Fruit fly (Drosophila melanogaster) whole organism, embryonic: ENCODE measurements around the gene Hesr.

ENCODE experiments used
- Atf3 ChIP-seq: fragments of 200-800 bp; sonication (Bioruptor generic); optimal IDR thresholded peaks from 3 replicates; lab custom pipeline; 2016; ENCODE audit warnings: missing biosample characterization, missing genetic modification characterization
- Bgb ChIP-seq: fragments of 200-800 bp; sonication (Bioruptor generic); IDR thresholded peaks from 2 replicates; pipeline ENCODE4 v1.3.6; 2022; ENCODE audit warnings: missing biosample characterization, missing genetic modification characterization; ENCODE audit not compliant: partially characterized antibody
- CG10267 ChIP-seq: fragments of 200-800 bp; sonication (Bioruptor generic); optimal IDR thresholded peaks from 2 replicates; lab custom pipeline; 2018; ENCODE audit warnings: missing biosample characterization, mild to moderate bottlenecking, missing genetic modification characterization, moderate library complexity
- CG11456 ChIP-seq: fragments of 200-800 bp; sonication (Bioruptor generic); IDR thresholded peaks from 3 replicates; pipeline ENCODE4 v1.3.6; 2022; ENCODE audit warnings: missing biosample characterization, missing genetic modification characterization
- CG13775 ChIP-seq: fragments of 200-800 bp; sonication (Bioruptor generic); optimal IDR thresholded peaks from 3 replicates; lab custom pipeline; 2017; ENCODE audit warnings: missing biosample characterization, mild to moderate bottlenecking, missing genetic modification characterization
- CG15696 ChIP-seq: fragments of 200-800 bp; sonication (Bioruptor generic); optimal IDR thresholded peaks from 2 replicates; lab custom pipeline; 2019; ENCODE audit warnings: missing biosample characterization, mild to moderate bottlenecking, missing genetic modification characterization, moderate library complexity
- CG16779 ChIP-seq: fragments of 200-800 bp; sonication (Bioruptor generic); IDR thresholded peaks from 2 replicates; pipeline ENCODE4 v1.3.6; 2022; ENCODE audit warnings: missing biosample characterization, missing genetic modification characterization
- CG16815 ChIP-seq: fragments of 200-800 bp; sonication (Bioruptor generic); optimal IDR thresholded peaks from 3 replicates; lab custom pipeline; 2017; ENCODE audit warnings: missing biosample characterization, mild to moderate bottlenecking, missing genetic modification characterization
- CG17829 ChIP-seq: fragments of 200-800 bp; optimal IDR thresholded peaks from 2 replicates; lab custom pipeline; 2019; ENCODE audit warnings: missing biosample characterization, mild to moderate bottlenecking, missing genetic modification characterization, moderate library complexity
- CG2712 ChIP-seq: fragments of 200-800 bp; optimal IDR thresholded peaks from 3 replicates; lab custom pipeline; 2019; ENCODE audit warnings: missing biosample characterization, mild to moderate bottlenecking, missing genetic modification characterization, moderate library complexity
- CG3726 ChIP-seq: fragments of 200-800 bp; sonication (Bioruptor generic); IDR thresholded peaks from 3 replicates; pipeline ENCODE4, ENCODE4 v1.3.6; 2022; ENCODE audit warnings: missing biosample characterization, missing genetic modification characterization
- CG3847 ChIP-seq: fragments of 200-800 bp; sonication (Bioruptor generic); IDR thresholded peaks from 2 replicates; pipeline ENCODE4 v1.3.6; 2022; ENCODE audit warnings: missing biosample characterization, missing genetic modification characterization
- CG4404 ChIP-seq: fragments of 200-800 bp; sonication (Bioruptor generic); IDR thresholded peaks from 2 replicates; pipeline ENCODE4 v1.3.6; 2022; ENCODE audit warnings: missing biosample characterization, missing genetic modification characterization
- CG5180 ChIP-seq: fragments of 200-800 bp; sonication (Bioruptor generic); optimal IDR thresholded peaks from 3 replicates; lab custom pipeline; 2017; ENCODE audit warnings: missing biosample characterization, missing genetic modification characterization, mild to moderate bottlenecking, moderate library complexity, missing genetic modification reagents
- CG6683 ChIP-seq: fragments of 200-800 bp; sonication (Bioruptor generic); optimal IDR thresholded peaks from 2 replicates; lab custom pipeline; 2017; ENCODE audit warnings: missing biosample characterization, mild to moderate bottlenecking, missing genetic modification characterization, missing genetic modification reagents
- CG7839 ChIP-seq: fragments of 200-800 bp; sonication (Bioruptor generic); optimal IDR thresholded peaks from 3 replicates; lab custom pipeline; 2018; ENCODE audit warnings: missing biosample characterization, mild to moderate bottlenecking, missing genetic modification characterization, moderate library complexity
- Camta ChIP-seq: fragments of 200-800 bp; sonication (Bioruptor generic); optimal IDR thresholded peaks from 2 replicates; lab custom pipeline; 2016; ENCODE audit warnings: missing biosample characterization, missing genetic modification characterization
- CoRest ChIP-seq: fragments of 200-800 bp; sonication (Bioruptor generic); optimal IDR thresholded peaks from 3 replicates; lab custom pipeline; 2018; ENCODE audit warnings: missing biosample characterization, mild to moderate bottlenecking, missing genetic modification characterization, moderate library complexity
- Hmr ChIP-seq: fragments of 200-800 bp; sonication (Bioruptor generic); optimal IDR thresholded peaks from 3 replicates; lab custom pipeline; 2017; ENCODE audit warnings: mild to moderate bottlenecking, missing biosample characterization, missing genetic modification reagents, missing genetic modification characterization
- Med ChIP-seq: fragments of 200-800 bp; sonication (Bioruptor generic); peaks from one replicate; lab custom pipeline; 2016; ENCODE audit warnings: missing biosample characterization, missing genetic modification characterization, mild to moderate bottlenecking, inconsistent platforms, moderate library complexity
- Mrtf ChIP-seq: fragments of 200-800 bp; sonication (Bioruptor generic); IDR thresholded peaks from 3 replicates; pipeline ENCODE4 v1.3.6; 2022; ENCODE audit warnings: missing biosample characterization, missing genetic modification characterization
- NFAT ChIP-seq: fragments of 200-800 bp; sonication (Bioruptor generic); IDR thresholded peaks from 2 replicates; pipeline ENCODE4 v1.3.6; 2022; ENCODE audit warnings: missing biosample characterization, missing genetic modification characterization
- Nf-YB ChIP-seq: fragments of 200-800 bp; sonication (Bioruptor generic); optimal IDR thresholded peaks from 3 replicates; lab custom pipeline; 2019; ENCODE audit warnings: missing biosample characterization, mild to moderate bottlenecking, missing genetic modification characterization, moderate library complexity
- Optix ChIP-seq: fragments of 200-800 bp; sonication (Bioruptor generic); IDR thresholded peaks from 3 replicates; pipeline ENCODE4 v1.3.6; 2022; ENCODE audit warnings: missing biosample characterization, missing genetic modification characterization
- Pdp1 ChIP-seq, 2 experiments: fragments of 200-800 bp; sonication (Bioruptor generic); optimal IDR thresholded peaks; 3 replicates each; lab custom pipeline; 2016; ENCODE audit warnings: missing biosample characterization in 2 of 2, missing genetic modification characterization in 2 of 2, mild to moderate bottlenecking in 1 of 2, moderate library complexity in 1 of 2
- Rx ChIP-seq: fragments of 200-800 bp; sonication (Bioruptor generic); IDR thresholded peaks from 2 replicates; pipeline ENCODE4 v1.3.6; 2022; ENCODE audit warnings: missing biosample characterization, missing genetic modification characterization
- Trl ChIP-seq, 3 experiments: fragments of >200 bp in 2 of 3; fragments of 200-800 bp in 1 of 3; sonication (Bioruptor generic) in 1 of 3; optimal IDR thresholded peaks; 2 replicates in 1 of 3; 3 replicates in 2 of 3; lab custom pipeline; 2016 to 2017; ENCODE audit warnings: missing biosample characterization in 1 of 3, missing genetic modification characterization in 1 of 3
- al ChIP-seq: fragments of 200-800 bp; sonication (Bioruptor generic); IDR thresholded peaks from 2 replicates; pipeline ENCODE4 v1.3.6; 2022; ENCODE audit warnings: missing biosample characterization, missing genetic modification characterization
- amos ChIP-seq: fragments of 200-800 bp; sonication (Bioruptor generic); IDR thresholded peaks from 2 replicates; pipeline ENCODE4 v1.3.6; 2022; ENCODE audit warnings: missing biosample characterization, missing genetic modification characterization; ENCODE audit not compliant: partially characterized antibody
- ara ChIP-seq: fragments of 200-800 bp; sonication (Bioruptor generic); IDR thresholded peaks from 2 replicates; pipeline ENCODE4 v1.3.6; 2022; ENCODE audit warnings: missing biosample characterization, missing genetic modification characterization
- cas ChIP-seq: fragments of 200-800 bp; sonication (Bioruptor generic); IDR thresholded peaks from 2 replicates; pipeline ENCODE4 v1.3.6; 2022; ENCODE audit warnings: missing biosample characterization, missing genetic modification characterization
- croc ChIP-seq: fragments of 200-800 bp; sonication (Bioruptor generic); conservative IDR thresholded peaks from 3 replicates; pipeline ENCODE4 v1.3.6; 2022; ENCODE audit warnings: missing biosample characterization, missing genetic modification characterization
- da ChIP-seq: fragments of 200-800 bp; sonication (Bioruptor generic); optimal IDR thresholded peaks from 2 replicates; lab custom pipeline; 2016; ENCODE audit warnings: missing biosample characterization, missing genetic modification characterization
- eyg ChIP-seq: fragments of 200-800 bp; sonication (Bioruptor generic); optimal IDR thresholded peaks from 3 replicates; lab custom pipeline; 2016; ENCODE audit warnings: missing biosample characterization, missing genetic modification characterization
- fu2 ChIP-seq: fragments of 200-800 bp; sonication (Bioruptor generic); optimal IDR thresholded peaks from 2 replicates; lab custom pipeline; 2016; ENCODE audit warnings: missing biosample characterization, missing genetic modification characterization
- hth ChIP-seq: fragments of >200 bp; optimal IDR thresholded peaks from 2 replicates; lab custom pipeline; 2017; ENCODE audit warnings: inconsistent platforms
- lab ChIP-seq: fragments of 200-800 bp; sonication (Bioruptor generic); optimal IDR thresholded peaks from 3 replicates; lab custom pipeline; 2017; ENCODE audit warnings: missing biosample characterization, missing genetic modification characterization, mild to moderate bottlenecking, moderate library complexity, missing genetic modification reagents
- lmd ChIP-seq: fragments of 200-800 bp; sonication (Bioruptor generic); IDR thresholded peaks from 2 replicates; pipeline ENCODE4 v1.3.6; 2022; ENCODE audit warnings: missing biosample characterization, missing genetic modification characterization
- mam ChIP-seq: fragments of 200-800 bp; sonication (Bioruptor generic); optimal IDR thresholded peaks from 3 replicates; lab custom pipeline; 2016; ENCODE audit warnings: missing biosample characterization, missing genetic modification characterization
- p53 ChIP-seq: fragments of 200-800 bp; sonication (Bioruptor generic); optimal IDR thresholded peaks from 2 replicates; lab custom pipeline; 2016; ENCODE audit warnings: missing biosample characterization, missing genetic modification characterization
- pb ChIP-seq: fragments of 200-800 bp; sonication (Bioruptor generic); optimal IDR thresholded peaks from 3 replicates; lab custom pipeline; 2016; ENCODE audit warnings: missing biosample characterization, missing genetic modification characterization
- prd ChIP-seq, 3 experiments: fragments of >200 bp in 2 of 3; fragments of 200-800 bp in 1 of 3; sonication (Bioruptor generic) in 1 of 3; optimal IDR thresholded peaks in 2 of 3; IDR thresholded peaks in 1 of 3; 2 replicates in 2 of 3; 3 replicates in 1 of 3; pipeline versions ENCODE4 v1.3.6 to Lab custom; 2017 to 2022; ENCODE audit warnings: missing biosample characterization in 1 of 3, missing genetic modification characterization in 1 of 3
- pzg ChIP-seq: fragments of 200-800 bp; sonication (Bioruptor generic); optimal IDR thresholded peaks from 3 replicates; lab custom pipeline; 2018; ENCODE audit warnings: missing biosample characterization, mild to moderate bottlenecking, missing genetic modification characterization, moderate library complexity
- sens ChIP-seq: fragments of 200-800 bp; sonication (Bioruptor generic); peaks from one replicate; lab custom pipeline; 2016; ENCODE audit warnings: missing biosample characterization, missing genetic modification characterization
- slbo ChIP-seq: fragments of 200-800 bp; sonication (Bioruptor generic); IDR thresholded peaks from 2 replicates; pipeline ENCODE4 v1.3.6; 2022; ENCODE audit warnings: missing biosample characterization, missing genetic modification characterization
- sqz ChIP-seq: fragments of 200-800 bp; sonication (Bioruptor generic); optimal IDR thresholded peaks from 3 replicates; lab custom pipeline; 2018; ENCODE audit warnings: missing biosample characterization, mild to moderate bottlenecking, missing genetic modification characterization
- stwl ChIP-seq: fragments of 200-800 bp; sonication (Bioruptor generic); optimal IDR thresholded peaks from 3 replicates; lab custom pipeline; 2018; ENCODE audit warnings: missing biosample characterization, mild to moderate bottlenecking, missing genetic modification characterization, moderate library complexity
- trh ChIP-seq: fragments of 200-800 bp; sonication (Bioruptor generic); optimal IDR thresholded peaks from 2 replicates; lab custom pipeline; 2016; ENCODE audit warnings: missing biosample characterization, missing genetic modification characterization
- zfh1 ChIP-seq: fragments of 200-800 bp; sonication (Bioruptor generic); IDR thresholded peaks from 3 replicates; pipeline ENCODE4 v1.3.6; 2022; ENCODE audit warnings: missing biosample characterization, missing genetic modification characterization

Gene Hesr

dm6 chrX:18239301-18239700 lies 34.4 kb upstream of the Hesr start (continued):
- no peak for TF ChIP-seq Trl (optimal IDR thresholded peaks at IDR 0.05; lab: Kevin White, UChicago)
- peak; percentile 16 for TF ChIP-seq Trl (GFP tag; optimal IDR thresholded peaks at IDR 0.05; lab: Kevin White, UChicago)
- peak; percentile 25 for TF ChIP-seq CG15696 (tag; lab: Kevin White, UChicago)
- no peak for TF ChIP-seq CG16815
- TF ChIP-seq sens (GFP tag; lab: Kevin White, UChicago), result no peak
- TF ChIP-seq CG7839, result peak; percentile 11
- no peak for TF ChIP-seq CG6683 (GFP tag; lab: Kevin White, UChicago)
- peak; percentile 35 for TF ChIP-seq Hmr
- TF ChIP-seq Med, result peak; percentile 95
- TF ChIP-seq p53, result peak; percentile 36
- peak; percentile 27 for TF ChIP-seq CG2712 (tag; lab: Kevin White, UChicago)
- peak; percentile 36 for TF ChIP-seq mam (GFP tag; lab: Kevin White, UChicago)
- peak; percentile 30 for TF ChIP-seq CG17829
- TF ChIP-seq Rx (GFP tag; lab: Robert Waterston, UW), result peak; percentile 38; the same call in 1 of the 2 replicates
- peak; percentile 33; the same call in 1 of the 2 replicates for TF ChIP-seq CG3847 (GFP tag; lab: Robert Waterston, UW)
- no peak for TF ChIP-seq Nf-YB
- no peak for TF ChIP-seq croc (GFP tag; lab: Robert Waterston, UW)
- 0 out of 3 replicates have a peak, but pooled peaks have one; percentile 8 for TF ChIP-seq Optix (GFP tag; lab: Robert Waterston, UW)
- TF ChIP-seq sqz (GFP tag; lab: Kevin White, UChicago), result no peak
- peak; percentile 14 for TF ChIP-seq Camta
- TF ChIP-seq zfh1 (GFP tag; lab: Robert Waterston, UW), result peak; percentile 57; the same call in 2 of the 3 replicates
- no peak for TF ChIP-seq da
- TF ChIP-seq Atf3 (GFP tag; lab: Kevin White, UChicago), result peak; percentile 1
- no peak for TF ChIP-seq fu2 (GFP tag; lab: Kevin White, UChicago)
- TF ChIP-seq al (GFP tag; lab: Robert Waterston, UW), result 0 out of 2 replicates have a peak, but pooled peaks have one; percentile 30
- 0 out of 3 replicates have a peak, but pooled peaks have one; percentile 41 for TF ChIP-seq Mrtf
- TF ChIP-seq lab (GFP tag; lab: Kevin White, UChicago), result peak; percentile 12
- peak; percentile 57 for TF ChIP-seq ara (GFP tag; lab: Robert Waterston, UW)
- TF ChIP-seq CG11456, result peak; percentile 80
- peak; percentile 57 for TF ChIP-seq NFAT (GFP tag; lab: Robert Waterston, UW)
- TF ChIP-seq CoRest (tag; lab: Kevin White, UChicago), result peak; percentile 42
- TF ChIP-seq slbo (GFP tag; lab: Robert Waterston, UW), result peak; percentile 44
- TF ChIP-seq hth (lab: Kevin White, UChicago), result no peak
- TF ChIP-seq amos (GFP tag; lab: Robert Waterston, UW), result peak; percentile 36; the same call in 1 of the 2 replicates
- no peak for TF ChIP-seq lmd (GFP tag; lab: Robert Waterston, UW)
- TF ChIP-seq CG16779, result 0 out of 2 replicates have a peak, but pooled peaks have one; percentile 24
- no peak for TF ChIP-seq CG4404 (GFP tag; lab: Robert Waterston, UW)
- TF ChIP-seq prd (optimal IDR thresholded peaks at IDR 0.05; lab: Kevin White, UChicago), result no peak
- TF ChIP-seq prd (GFP tag; IDR thresholded peaks at IDR 0.05; lab: Robert Waterston, UW), result peak; percentile 48; the same call in 2 of the 3 replicates
- no peak for TF ChIP-seq CG3726 (GFP tag; lab: Robert Waterston, UW)
- no peak for TF ChIP-seq trh (GFP tag; lab: Kevin White, UChicago)
- TF ChIP-seq CG5180 (GFP tag; lab: Kevin White, UChicago), result no peak
- peak in 1 of 2 experiments; percentile 31 for TF ChIP-seq Pdp1 (GFP tag; optimal IDR thresholded peaks at IDR 0.05; lab: Kevin White, UChicago)
- no peak for TF ChIP-seq eyg (GFP tag; lab: Kevin White, UChicago)
- no peak for TF ChIP-seq pzg
- peak; percentile 48 for TF ChIP-seq stwl (tag; lab: Kevin White, UChicago)
- TF ChIP-seq Bgb, result peak; percentile 48; the same call in 1 of the 2 replicates
- TF ChIP-seq CG13775, result peak; percentile 34
- 0 out of 2 replicates have a peak, but pooled peaks have one; percentile 10 for TF ChIP-seq cas (GFP tag; lab: Robert Waterston, UW)
- peak; percentile 7 for TF ChIP-seq pb (GFP tag; lab: Kevin White, UChicago)
- TF ChIP-seq CG10267 (tag; lab: Kevin White, UChicago), result peak; percentile 5
